Worm (Caenorhabditis elegans) whole organism, midembryonic: ENCODE data around the gene M70.1.

Experiments used
- T22C8.4 ChIP-seq: fragments of 200-800 bp; sonication (Bioruptor generic); IDR thresholded peaks from 2 replicates; pipeline ENCODE4 v1.3.6; 2022; ENCODE audit warnings: missing genetic modification characterization, missing compliant biosample characterization
- cog-1 ChIP-seq: sonication (generic microtip); optimal IDR thresholded peaks from 2 replicates; lab custom pipeline; 2016; ENCODE audit warnings: missing genetic modification characterization, missing compliant biosample characterization
- flt-1 ChIP-seq: fragments of 200-800 bp; sonication (Bioruptor generic); IDR thresholded peaks from 2 replicates; pipeline ENCODE4 v1.3.6; 2022; ENCODE audit warnings: missing genetic modification characterization, missing compliant biosample characterization
- klf-2 ChIP-seq: fragments of 200-800 bp; sonication (Bioruptor generic); conservative IDR thresholded peaks from 2 replicates; pipeline ENCODE4 v1.3.6; 2022; ENCODE audit warnings: missing genetic modification reagents, missing genetic modification characterization, missing compliant biosample characterization
- med-1 ChIP-seq: sonication (generic microtip); optimal IDR thresholded peaks from 2 replicates; lab custom pipeline; 2017; ENCODE audit warnings: missing genetic modification characterization, mild to moderate bottlenecking, missing compliant biosample characterization, antibody characterized with exemption, missing genetic modification reagents; ENCODE audit not compliant: insufficient read depth
- ref-1 ChIP-seq: fragments of 200-800 bp; sonication (Bioruptor generic); conservative IDR thresholded peaks from 2 replicates; pipeline ENCODE4 v1.3.6; 2022; ENCODE audit warnings: missing genetic modification reagents, missing genetic modification characterization, missing compliant biosample characterization
- tab-1 ChIP-seq: fragments of 200-800 bp; sonication (Bioruptor generic); IDR thresholded peaks from 2 replicates; pipeline ENCODE4 v1.3.6; 2022; ENCODE audit warnings: missing genetic modification characterization, missing compliant biosample characterization
- ztf-23 ChIP-seq: fragments of 200-800 bp; sonication (Bioruptor generic); IDR thresholded peaks from 2 replicates; pipeline ENCODE4 v1.3.6; 2022; ENCODE audit warnings: missing genetic modification reagents, missing genetic modification characterization, missing compliant biosample characterization
- ztf-29 ChIP-seq: fragments of 200-800 bp; sonication (Bioruptor generic); IDR thresholded peaks from 2 replicates; pipeline ENCODE4 v1.3.6; 2022; ENCODE audit warnings: missing genetic modification reagents, missing genetic modification characterization, missing compliant biosample characterization

DNA sequence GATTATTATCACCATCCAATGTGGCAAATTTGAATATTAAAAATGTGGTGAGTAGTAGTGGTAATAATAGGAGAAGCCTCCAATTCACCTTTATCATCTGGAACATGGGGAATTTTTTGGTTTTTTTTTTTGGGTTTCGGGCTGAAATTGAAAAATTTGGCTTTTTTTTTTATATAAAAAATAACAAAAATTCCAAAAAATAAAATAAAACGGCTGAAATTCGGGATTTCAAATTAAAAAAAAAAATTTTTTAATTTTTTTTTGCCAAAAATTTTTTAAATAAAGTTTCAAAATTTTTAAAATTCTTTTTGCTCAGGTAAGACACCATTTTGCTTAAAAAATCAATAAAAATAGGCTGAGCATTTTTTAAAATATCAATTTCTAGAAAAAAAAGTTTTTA, 17.9 kb downstream of the M70.1 start, which contains the start of gene famp-1:
- no peak for TF ChIP-seq cog-1 (tag; lab: Kevin White, UChicago)
- no peak for TF ChIP-seq ref-1
- no peak for TF ChIP-seq flt-1 (GFP tag; lab: Robert Waterston, UW)
- TF ChIP-seq med-1: no peak
- no peak for TF ChIP-seq ztf-23 (GFP tag; lab: Robert Waterston, UW)
- TF ChIP-seq tab-1 (GFP tag; lab: Robert Waterston, UW): no peak
- TF ChIP-seq klf-2 (GFP tag; lab: Robert Waterston, UW): no peak
- TF ChIP-seq T22C8.4: no peak
- TF ChIP-seq ztf-29 (GFP tag; lab: Robert Waterston, UW): no peak
